Worm (Caenorhabditis elegans): ENCODE results near the gene klp-18.

The klp-18 gene

DNA sequence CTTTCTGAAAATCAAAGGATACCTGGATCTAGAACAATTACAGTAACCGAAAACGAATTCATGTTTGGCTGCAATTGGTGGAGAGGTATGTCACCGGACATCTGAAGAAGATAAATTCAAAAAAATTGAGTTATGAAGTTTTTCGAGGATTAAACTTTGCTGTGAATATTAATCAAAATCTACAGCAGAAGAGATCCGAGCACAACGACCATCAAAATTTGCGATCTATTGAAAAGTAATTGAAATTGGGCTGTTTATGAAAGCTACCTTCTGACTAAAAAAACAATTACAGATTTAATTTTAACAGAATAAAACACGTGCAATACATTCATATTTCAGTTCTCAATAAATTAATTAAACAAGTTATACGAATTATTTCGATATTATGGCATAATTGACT lies 7.6 kb upstream of the klp-18 start, which contains the start of gene C06G3.8:
TSS of gene C06G3.8 (minus strand) at position 101 of the 400 bp plus-strand sequence.
- TF ChIP-seq mxl-2 (GFP tag; conservative IDR thresholded peaks at IDR 0.05) (no peak), zip-2 (tag; optimal IDR thresholded peaks at IDR 0.05) (no peak), snpc-4 (tag; optimal IDR thresholded peaks at IDR 0.05) (no peak), nhr-102 (tag; optimal IDR thresholded peaks at IDR 0.05) (no peak), sdz-12 (GFP tag; optimal IDR thresholded peaks at IDR 0.05) (no peak), php-3 (GFP tag; IDR thresholded peaks at IDR 0.05) (no peak), ctbp-1 (GFP tag; IDR thresholded peaks at IDR 0.05) (no peak), aly-2 (tag; optimal IDR thresholded peaks at IDR 0.05) (no peak), ceh-62 (tag; optimal IDR thresholded peaks at IDR 0.05) (no peak), aha-1 (tag) (no peak), snpc-1.2 (GFP tag; IDR thresholded peaks at IDR 0.05) (no peak), ceh-44 (GFP tag; IDR thresholded peaks at IDR 0.05) (no peak), F44E2.7 (GFP tag; IDR thresholded peaks at IDR 0.05) (no peak), zag-1 (tag; optimal IDR thresholded peaks at IDR 0.05) (no peak)

DNA sequence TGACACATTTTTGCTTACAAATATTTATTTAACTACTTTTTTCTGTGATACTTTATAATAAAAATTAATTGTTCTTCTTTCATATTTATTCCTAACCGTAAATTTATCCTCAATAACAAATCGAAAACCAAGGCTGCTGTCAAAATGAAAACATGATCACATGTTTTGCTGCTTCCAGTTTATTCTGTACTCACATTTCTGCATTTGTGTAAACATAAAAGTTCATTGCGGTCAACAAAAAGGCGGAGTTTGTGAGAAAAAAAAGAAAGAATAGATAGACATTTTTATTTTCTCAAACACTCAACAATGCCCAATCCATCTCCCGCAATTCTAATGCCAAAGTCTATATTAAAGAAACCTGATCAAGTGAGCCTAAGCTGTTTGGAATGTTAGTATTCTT lies 4.2 kb upstream of the klp-18 start, which contains the start of gene C06G3.3:
TSS of gene C06G3.3 (plus strand) at position 301 of the 400 bp plus-strand sequence.
- TF ChIP-seq Y75B8A.6 (GFP tag; IDR thresholded peaks at IDR 0.05) (no peak), aha-1 (tag) (peak; percentile 46)

DNA sequence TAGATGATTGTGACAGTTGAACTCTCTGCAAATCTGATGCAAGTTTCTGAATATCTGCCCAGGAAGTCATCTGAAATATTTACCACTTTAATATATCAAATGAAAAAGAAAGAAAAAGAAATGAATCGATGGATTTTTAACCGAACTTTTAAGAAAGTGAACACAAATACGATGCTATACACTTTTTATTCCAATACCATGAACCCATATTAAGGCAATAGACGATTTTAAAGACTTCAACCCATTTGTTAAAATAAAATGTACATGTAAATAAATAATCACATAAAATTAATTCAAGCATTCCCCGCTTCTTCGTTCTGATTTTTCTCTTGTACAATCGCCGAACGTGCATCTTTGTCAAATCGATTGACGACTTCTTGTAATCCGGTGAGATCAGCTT lies 3.2 kb upstream of the klp-18 start, which contains the start of gene ufl-1:
TSS of gene ufl-1 (minus strand) at position 70 of the 400 bp plus-strand sequence.
- peak in 1 of 2 experiments; percentile 86 for TF ChIP-seq unc-62 (GFP tag; optimal IDR thresholded peaks at IDR 0.05 in 1 of 2)
- TF ChIP-seq unc-62 (tag; optimal IDR thresholded peaks at IDR 0.05) = no peak
- no peak for TF ChIP-seq duxl-1 (tag; optimal IDR thresholded peaks at IDR 0.05; ENCODE audit: poor library complexity)

DNA sequence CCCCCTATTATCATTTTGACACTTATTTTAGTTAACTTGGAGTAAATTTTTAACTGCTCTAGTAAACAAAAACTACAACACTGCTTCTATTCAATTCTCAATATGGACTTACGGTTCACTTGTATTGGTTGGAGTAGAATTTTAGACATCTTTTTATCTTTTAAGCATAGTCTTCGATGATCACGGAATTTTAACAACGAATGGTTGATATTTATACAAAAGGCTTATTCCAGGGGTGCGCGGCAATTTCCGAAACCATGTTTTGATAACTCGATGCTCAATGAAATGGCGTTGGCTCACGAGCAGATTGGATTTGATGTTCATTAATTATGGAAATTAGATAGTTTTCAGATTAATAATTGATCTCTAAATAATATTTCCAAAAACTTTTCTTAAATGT lies 3.4 kb downstream of the klp-18 start:
- TF ChIP-seq mdl-1 (tag; optimal IDR thresholded peaks at IDR 0.05) = no peak
- no peak for TF ChIP-seq unc-62 (GFP tag; optimal IDR thresholded peaks at IDR 0.05 in 1 of 2)
- no peak for TF ChIP-seq unc-62 (tag; optimal IDR thresholded peaks at IDR 0.05)
- no peak for TF ChIP-seq ctbp-1 (GFP tag; IDR thresholded peaks at IDR 0.05)
- TF ChIP-seq nhr-6 (tag; optimal IDR thresholded peaks at IDR 0.05) = no peak
- TF ChIP-seq lim-7 (GFP tag; IDR thresholded peaks at IDR 0.05) = no peak
- TF ChIP-seq unc-39 (tag; optimal IDR thresholded peaks at IDR 0.05) = no peak
- no peak for TF ChIP-seq zfp-2 (tag; optimal IDR thresholded peaks at IDR 0.05)
- TF ChIP-seq snpc-1.2 (GFP tag; IDR thresholded peaks at IDR 0.05) = peak; percentile 78
- no peak for TF ChIP-seq hif-1 (tag; optimal IDR thresholded peaks at IDR 0.05)
- TF ChIP-seq F49E8.2 (tag; optimal IDR thresholded peaks at IDR 0.05; ENCODE audit: borderline replicate concordance) = peak; percentile 87
- no peak for TF ChIP-seq daf-19 (GFP tag; conservative IDR thresholded peaks at IDR 0.05)
- no peak for TF ChIP-seq spr-3 (GFP tag; optimal IDR thresholded peaks at IDR 0.05)
- TF ChIP-seq ceh-20 (GFP tag; IDR thresholded peaks at IDR 0.05) = no peak
- peak; percentile 78 for TF ChIP-seq nhr-111 (GFP tag; optimal IDR thresholded peaks at IDR 0.05)
- no peak for TF ChIP-seq nhr-10 (tag; optimal IDR thresholded peaks at IDR 0.05)
- TF ChIP-seq mep-1 (tag; optimal IDR thresholded peaks at IDR 0.05) = no peak
- TF ChIP-seq tag-97 (GFP tag; IDR thresholded peaks at IDR 0.05) = no peak
- TF ChIP-seq lin-38 (GFP tag; IDR thresholded peaks at IDR 0.05) = peak; percentile 63
- TF ChIP-seq snpc-4 (tag; optimal IDR thresholded peaks at IDR 0.05) = no peak
- TF ChIP-seq ceh-44 (GFP tag; IDR thresholded peaks at IDR 0.05) = no peak
- TF ChIP-seq fos-1 (tag; optimal IDR thresholded peaks at IDR 0.05) = no peak
- no peak for TF ChIP-seq nhr-25 (tag; optimal IDR thresholded peaks at IDR 0.05; ENCODE audit: borderline replicate concordance, insufficient read depth)
- no peak for TF ChIP-seq pqm-1 (tag; optimal IDR thresholded peaks at IDR 0.05)
- TF ChIP-seq rbr-2 (tag; optimal IDR thresholded peaks at IDR 0.05) = no peak
- TF ChIP-seq mes-2 (tag; optimal IDR thresholded peaks at IDR 0.05; ENCODE audit: poor library complexity, severe bottlenecking) = no peak
- TF ChIP-seq Y105C5A.15 (GFP tag; IDR thresholded peaks at IDR 0.05) = no peak
- no peak for TF ChIP-seq dpl-1 (GFP tag; optimal IDR thresholded peaks at IDR 0.05)
- no peak for TF ChIP-seq spr-1 (tag; optimal IDR thresholded peaks at IDR 0.05)
- no peak for TF ChIP-seq daf-16 (GFP tag; optimal IDR thresholded peaks at IDR 0.05)
- no peak for TF ChIP-seq daf-16 (tag; optimal IDR thresholded peaks at IDR 0.05)
- TF ChIP-seq ztf-11 (tag; optimal IDR thresholded peaks at IDR 0.05) = no peak
- no peak for TF ChIP-seq nhr-28 (tag; optimal IDR thresholded peaks at IDR 0.05)
- no peak for TF ChIP-seq jun-1 (tag; optimal IDR thresholded peaks at IDR 0.05)
- TF ChIP-seq zip-2 (tag; optimal IDR thresholded peaks at IDR 0.05) = no peak
- TF ChIP-seq nhr-42 (GFP tag; IDR thresholded peaks at IDR 0.05) = no peak

Measured in whole organism, L4 larva.